Worm (Caenorhabditis elegans): ENCODE data around the gene irld-59.

DNA sequence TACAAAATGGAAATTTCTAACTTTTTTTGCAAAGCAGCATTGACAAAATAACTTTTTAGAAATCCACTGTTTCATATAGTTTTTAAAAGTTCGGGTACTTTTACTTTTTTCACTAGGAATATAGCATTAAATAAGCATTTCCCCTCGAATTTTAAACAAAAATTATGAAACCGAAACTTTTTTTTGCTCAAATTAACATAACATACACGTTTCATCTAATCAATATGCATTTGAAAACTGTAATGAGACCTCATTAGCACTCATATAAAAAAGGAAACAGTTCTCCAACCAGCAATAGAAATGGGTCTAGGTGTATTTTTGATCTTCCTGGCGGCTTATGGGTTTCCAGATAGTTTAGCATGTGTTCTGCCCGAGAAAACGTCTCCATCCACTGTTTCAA lies 42.8 kb upstream of the irld-59 start, which contains the start of gene Y73F8A.10:
- TF ChIP-seq elt-1 (tag; optimal IDR thresholded peaks at IDR 0.05): no peak
- no peak for TF ChIP-seq elt-3 (tag; optimal IDR thresholded peaks at IDR 0.05)
- TF ChIP-seq ama-1 (optimal IDR thresholded peaks at IDR 0.05): no peak
- no peak for TF ChIP-seq snpc-4 (tag; optimal IDR thresholded peaks at IDR 0.05)
- TF ChIP-seq nhr-10 (tag; optimal IDR thresholded peaks at IDR 0.05): no peak
- no peak for TF ChIP-seq peb-1 (tag; optimal IDR thresholded peaks at IDR 0.05)
- no peak for TF ChIP-seq mdl-1 (tag; optimal IDR thresholded peaks at IDR 0.05)
- TF ChIP-seq blmp-1 (tag; optimal IDR thresholded peaks at IDR 0.05; ENCODE audit: insufficient read depth): no peak
- TF ChIP-seq nhr-21 (tag; optimal IDR thresholded peaks at IDR 0.05): no peak
- no peak for TF ChIP-seq sma-9 (GFP tag; optimal IDR thresholded peaks at IDR 0.05)
- no peak for TF ChIP-seq sma-9 (tag; optimal IDR thresholded peaks at IDR 0.05)
- TF ChIP-seq unc-62 (GFP tag; optimal IDR thresholded peaks at IDR 0.05): no peak
- TF ChIP-seq aly-2 (tag; optimal IDR thresholded peaks at IDR 0.05): no peak
- TF ChIP-seq zag-1 (tag; optimal IDR thresholded peaks at IDR 0.05): no peak
